In the genomic region with DNA sequence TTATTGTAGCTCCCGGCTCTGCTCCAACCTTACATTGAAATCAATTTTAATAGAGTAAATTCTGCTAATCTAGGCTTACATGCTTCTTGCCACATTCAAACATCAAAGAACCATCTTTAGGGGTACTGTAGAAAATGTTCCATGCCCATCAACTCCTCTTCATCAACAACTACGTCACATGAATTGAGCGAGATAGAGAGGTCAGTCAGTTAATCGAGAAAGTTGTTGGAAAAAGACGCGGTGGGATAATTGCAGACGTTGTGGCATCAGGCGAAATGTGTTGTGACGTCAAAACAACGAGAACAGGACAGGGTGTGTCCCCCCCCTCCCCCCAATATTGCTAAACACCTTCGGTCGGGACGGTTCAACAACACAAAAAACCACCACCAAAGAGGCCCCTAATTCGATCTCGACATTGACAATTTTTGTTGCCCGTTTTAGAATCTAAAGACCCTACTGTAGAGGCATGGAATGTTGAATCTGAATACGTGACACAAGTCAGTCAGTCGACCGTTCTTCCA, we compare ENCODE assay signal across 1 worm cellular context.
A peak's percentile ranks its signal among the peaks of the same experiment; 100 is the strongest.
TF ChIP-seq lines count a peak whose summit lies in the region.

No protein-coding gene starts in this region.

TF ChIP-seq in whole organism, L1 larva, 84 proteins besides CTCF, POLR2A, EP300 and RAD21 (continued from another document):
- no peak for TF ChIP-seq dsc-1 (tag; optimal IDR thresholded peaks at IDR 0.05; lab: Kevin White, UChicago)
- no peak for TF ChIP-seq efl-1 (optimal IDR thresholded peaks at IDR 0.05; lab: Kevin White, UChicago)
- peak in 1 of 2 experiments; percentile 81 for TF ChIP-seq efl-1 (GFP tag; optimal IDR thresholded peaks at IDR 0.05 in 1 of 2; lab: Kevin White, UChicago)
- peak; percentile 52 for TF ChIP-seq blmp-1 (tag; optimal IDR thresholded peaks at IDR 0.05; lab: Kevin White, UChicago)
- no peak for TF ChIP-seq lsy-2 (tag; optimal IDR thresholded peaks at IDR 0.05; lab: Kevin White, UChicago)
- peak; percentile 22 for TF ChIP-seq nhr-20 (tag; optimal IDR thresholded peaks at IDR 0.05; lab: Kevin White, UChicago)
TF ChIP-seq in whole organism, L1 larva: peak in this region for 10.
